Fruit fly (Drosophila melanogaster) whole organism, prepupa: ENCODE data around the gene Atet.
A peak's percentile ranks its signal among the peaks of the same experiment; 100 is the strongest.

Experiments used
- CG3032 ChIP-seq: fragments of 200-800 bp; optimal IDR thresholded peaks from 2 replicates; lab custom pipeline; 2019; ENCODE audit warnings: missing biosample characterization, mild to moderate bottlenecking, missing genetic modification characterization, moderate library complexity
- CG34406 ChIP-seq: fragments of 200-800 bp; sonication (Bioruptor generic); optimal IDR thresholded peaks from 3 replicates; lab custom pipeline; 2016; ENCODE audit warnings: missing biosample characterization, missing genetic modification characterization
- CG6163 ChIP-seq: fragments of 200-800 bp; sonication (Bioruptor generic); IDR thresholded peaks from 3 replicates; pipeline ENCODE4 v1.3.6; 2022; ENCODE audit warnings: missing biosample characterization, missing genetic modification characterization
- CG8632 ChIP-seq: fragments of 200-800 bp; sonication (Bioruptor generic); optimal IDR thresholded peaks from 3 replicates; lab custom pipeline; 2016; ENCODE audit warnings: missing biosample characterization, missing genetic modification characterization
- Eip93F ChIP-seq: fragments of 200-800 bp; sonication (Bioruptor generic); optimal IDR thresholded peaks from 2 replicates; lab custom pipeline; 2016; ENCODE audit warnings: missing biosample characterization, mild to moderate bottlenecking, missing genetic modification characterization
- Gug ChIP-seq: fragments of 200-800 bp; sonication (Bioruptor generic); IDR thresholded peaks from 2 replicates; pipeline ENCODE4 v1.3.6; 2022; ENCODE audit warnings: missing biosample characterization, missing genetic modification characterization
- Hr39 ChIP-seq: fragments of 200-800 bp; sonication (Bioruptor generic); optimal IDR thresholded peaks from 2 replicates; lab custom pipeline; 2016; ENCODE audit warnings: missing biosample characterization, missing genetic modification characterization
- fd85E ChIP-seq: fragments of 200-800 bp; sonication (Bioruptor generic); optimal IDR thresholded peaks from 3 replicates; lab custom pipeline; 2016; ENCODE audit warnings: missing biosample characterization, missing genetic modification characterization

DNA sequence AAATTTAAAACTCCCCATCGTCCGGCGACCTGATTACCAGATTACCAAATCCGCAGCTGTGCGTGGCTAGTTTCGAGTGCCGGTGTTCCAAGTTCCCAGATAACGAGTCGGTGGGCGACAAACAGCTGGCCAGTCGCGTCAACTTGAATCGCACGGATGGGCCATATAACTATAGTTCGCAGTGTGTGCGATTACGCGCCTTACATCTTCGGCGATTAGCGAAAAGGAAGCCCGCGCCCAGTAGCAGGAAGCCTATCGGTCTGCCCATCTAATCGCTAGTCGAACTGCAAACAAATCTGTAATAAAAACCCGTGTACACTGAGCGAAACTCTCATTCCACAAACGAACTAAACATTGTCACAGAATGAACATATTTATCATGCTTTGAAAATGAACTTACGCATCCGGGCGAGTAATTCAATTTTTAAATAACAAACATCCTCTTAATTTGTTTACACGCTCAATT, 1.3 kb downstream of the Atet start:
- no peak for TF ChIP-seq Hr39 (GFP tag; lab: Kevin White, UChicago)
- no peak for TF ChIP-seq CG3032
- TF ChIP-seq Gug, result no peak
- TF ChIP-seq Eip93F (GFP tag; lab: Kevin White, UChicago), result no peak
- no peak for TF ChIP-seq CG34406 (GFP tag; lab: Kevin White, UChicago)
- TF ChIP-seq CG8632 (GFP tag; lab: Kevin White, UChicago), result no peak
- TF ChIP-seq CG6163 (GFP tag; lab: Robert Waterston, UW), result 0 out of 3 replicates have a peak, but pooled peaks have one; percentile 10
- no peak for TF ChIP-seq fd85E
